Worm (Caenorhabditis elegans) whole organism, L1 larva: ENCODE measurements around the gene Y73F8A.15.

Source experiments
- aly-2 ChIP-seq: fragments of 150-350 bp; optimal IDR thresholded peaks from 2 replicates; lab custom pipeline; 2014; ENCODE audit warnings: missing biosample characterization, missing genetic modification characterization
- fkh-10 ChIP-seq: sonication (generic microtip); optimal IDR thresholded peaks from 2 replicates; lab custom pipeline; 2017; ENCODE audit warnings: missing biosample characterization, missing genetic modification reagents, missing genetic modification characterization
- lin-35 ChIP-seq, 2 experiments: fragments of 150-350 bp; optimal IDR thresholded peaks; 2 replicates each; lab custom pipeline; 2014; ENCODE audit warnings: missing biosample characterization in 2 of 2, missing genetic modification characterization in 2 of 2, missing genetic modification reagents in 2 of 2
- nhr-19 ChIP-seq: fragments of 200-800 bp; sonication (Bioruptor generic); conservative IDR thresholded peaks from 2 replicates; pipeline ENCODE4 v1.3.6; 2022; ENCODE audit warnings: missing genetic modification characterization, missing compliant biosample characterization
- nhr-77 ChIP-seq: fragments of 150-350 bp; optimal IDR thresholded peaks from 2 replicates; lab custom pipeline; 2014; ENCODE audit warnings: missing biosample characterization, missing genetic modification characterization
- unc-62 ChIP-seq: fragments of 150-350 bp; optimal IDR thresholded peaks from 2 replicates; lab custom pipeline; 2014; ENCODE audit warnings: missing biosample characterization, missing genetic modification reagents, missing genetic modification characterization
- xbp-1 ChIP-seq: sonication (generic microtip); optimal IDR thresholded peaks from 2 replicates; lab custom pipeline; 2016; ENCODE audit warnings: missing genetic modification characterization, missing compliant biosample characterization

DNA sequence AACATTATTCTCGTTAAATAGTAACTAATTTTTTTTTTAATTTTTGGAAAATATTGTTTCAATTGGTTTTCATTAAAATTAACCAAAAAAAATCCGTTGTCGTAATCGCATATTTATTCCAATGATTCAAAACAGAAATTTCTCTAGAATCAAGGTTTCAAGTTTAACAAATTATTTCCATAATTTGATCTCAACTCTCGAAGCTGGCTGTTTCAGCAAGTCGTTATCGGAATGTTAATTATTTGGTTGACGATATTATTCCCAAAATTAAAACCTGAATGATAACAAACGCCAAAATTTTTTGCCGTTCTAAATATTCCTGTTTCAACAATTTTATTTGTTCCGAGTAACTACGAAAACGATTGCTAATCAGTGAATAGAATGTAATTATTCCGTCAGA lies 21.3 kb upstream of the Y73F8A.15 start:
- TF ChIP-seq aly-2 (no peak), nhr-77 (tag; lab: Kevin White, UChicago) (no peak), fkh-10 (GFP tag; lab: Kevin White, UChicago) (no peak), lin-35 (GFP tag; optimal IDR thresholded peaks at IDR 0.05; lab: Kevin White, UChicago) (no peak), nhr-19 (GFP tag; lab: Robert Waterston, UW) (no peak), xbp-1 (tag; lab: Kevin White, UChicago) (no peak), unc-62 (GFP tag; lab: Kevin White, UChicago) (no peak)
